Fruit fly (Drosophila melanogaster) whole organism, wandering third instar larva: ENCODE results near the gene Myt1.

Source experiments
- Abd-B ChIP-seq: fragments of >200 bp; optimal IDR thresholded peaks from 2 replicates; lab custom pipeline; 2017; ENCODE audit warnings: missing biosample characterization, missing genetic modification characterization
- CG32264 ChIP-seq: fragments of 200-800 bp; sonication (Bioruptor generic); optimal IDR thresholded peaks from 2 replicates; lab custom pipeline; 2016; ENCODE audit warnings: missing biosample characterization, missing genetic modification characterization
- CG9705 ChIP-seq: fragments of 200-800 bp; sonication (Bioruptor generic); optimal IDR thresholded peaks from 2 replicates; lab custom pipeline; 2018; ENCODE audit warnings: missing biosample characterization, mild to moderate bottlenecking, missing genetic modification characterization
- CrebA ChIP-seq: fragments of 200-800 bp; sonication (Bioruptor generic); optimal IDR thresholded peaks from 2 replicates; lab custom pipeline; 2016; ENCODE audit warnings: missing biosample characterization, mild to moderate bottlenecking, missing genetic modification characterization, borderline replicate concordance
- Dfd ChIP-seq: fragments of >200 bp; optimal IDR thresholded peaks from 2 replicates; lab custom pipeline; 2017; ENCODE audit warnings: missing biosample characterization, missing genetic modification characterization
- HLH106 ChIP-seq: fragments of 200-800 bp; optimal IDR thresholded peaks from 3 replicates; lab custom pipeline; 2019; ENCODE audit warnings: missing biosample characterization, mild to moderate bottlenecking, missing genetic modification characterization, moderate library complexity
- Hnf4 ChIP-seq: fragments of 200-800 bp; sonication (Bioruptor generic); optimal IDR thresholded peaks from 2 replicates; lab custom pipeline; 2016; ENCODE audit warnings: missing biosample characterization, mild to moderate bottlenecking, missing genetic modification characterization
- Hr83 ChIP-seq: fragments of 200-300 bp; sonication (Bioruptor generic); optimal IDR thresholded peaks from 2 replicates; lab custom pipeline; 2016; ENCODE audit warnings: missing biosample characterization, mild to moderate bottlenecking, missing genetic modification characterization, moderate library complexity; ENCODE audit not compliant: poor library complexity, severe bottlenecking
- Jra ChIP-seq: sonication (Bioruptor generic); optimal IDR thresholded peaks from 2 replicates; lab custom pipeline; 2016; ENCODE audit warnings: missing biosample characterization, missing genetic modification characterization
- Mio ChIP-seq: sonication (Bioruptor generic); optimal IDR thresholded peaks from 2 replicates; lab custom pipeline; 2016; ENCODE audit warnings: missing biosample characterization, missing genetic modification characterization
- Myc ChIP-seq: fragments of >200 bp; optimal IDR thresholded peaks from 2 replicates; lab custom pipeline; 2017
- N ChIP-seq: fragments of >200 bp; optimal IDR thresholded peaks from 2 replicates; lab custom pipeline; 2018; ENCODE audit warnings: missing biosample characterization, missing external identifiers, missing genetic modification characterization
- OdsH ChIP-seq: fragments of 200-800 bp; sonication (Bioruptor generic); optimal IDR thresholded peaks from 2 replicates; lab custom pipeline; 2016; ENCODE audit warnings: missing biosample characterization, mild to moderate bottlenecking, missing genetic modification characterization
- Sp1 ChIP-seq: fragments of 200-800 bp; sonication (Bioruptor generic); optimal IDR thresholded peaks from 3 replicates; lab custom pipeline; 2019; ENCODE audit warnings: missing biosample characterization, mild to moderate bottlenecking, missing genetic modification characterization, moderate library complexity
- Vsx2 ChIP-seq: fragments of 200-300, 225-300 bp; sonication (Bioruptor generic); optimal IDR thresholded peaks from 2 replicates; lab custom pipeline; 2018; ENCODE audit warnings: missing biosample characterization, missing genetic modification characterization; ENCODE audit not compliant: partially characterized antibody
- brk ChIP-seq: fragments of 200-800 bp; sonication (Bioruptor generic); optimal IDR thresholded peaks from 2 replicates; lab custom pipeline; 2016; ENCODE audit warnings: missing biosample characterization, mild to moderate bottlenecking, missing genetic modification characterization
- dl ChIP-seq, 2 experiments: fragments of 175-275, 200-275 bp in 1 of 2; fragments of 200-275 bp in 1 of 2; sonication (Bioruptor generic); optimal IDR thresholded peaks; lab custom pipeline; 2018; ENCODE audit warnings: mild to moderate bottlenecking in 2 of 2, missing biosample characterization in 2 of 2, missing genetic modification characterization in 2 of 2, moderate library complexity in 2 of 2; ENCODE audit not compliant: partially characterized antibody in 2 of 2, insufficient read depth in 1 of 2
- dmrt93B ChIP-seq: fragments of 200-800 bp; sonication (Bioruptor generic); optimal IDR thresholded peaks from 2 replicates; lab custom pipeline; 2018; ENCODE audit warnings: missing biosample characterization, mild to moderate bottlenecking, missing genetic modification characterization
- dsf ChIP-seq: sonication (Bioruptor generic); optimal IDR thresholded peaks from 2 replicates; lab custom pipeline; 2016; ENCODE audit warnings: missing biosample characterization, missing genetic modification characterization, borderline replicate concordance
- ey ChIP-seq: fragments of 200-800 bp; sonication (Bioruptor generic); optimal IDR thresholded peaks from 2 replicates; lab custom pipeline; 2016; ENCODE audit warnings: missing biosample characterization, missing genetic modification characterization
- foxo ChIP-seq, 2 experiments: fragments of 200-800 bp; sonication (Bioruptor generic); optimal IDR thresholded peaks; 2 replicates in 1 of 2; 3 replicates in 1 of 2; lab custom pipeline; 2016 to 2017; ENCODE audit warnings: missing biosample characterization in 2 of 2, missing genetic modification characterization in 2 of 2
- fru ChIP-seq: fragments of 200-800 bp; sonication (Bioruptor generic); optimal IDR thresholded peaks from 3 replicates; lab custom pipeline; 2016; ENCODE audit warnings: missing biosample characterization, mild to moderate bottlenecking, missing genetic modification characterization
- h ChIP-seq: fragments of 200-800 bp; sonication (Bioruptor generic); optimal IDR thresholded peaks from 3 replicates; lab custom pipeline; 2016; ENCODE audit warnings: missing biosample characterization, mild to moderate bottlenecking, missing genetic modification characterization
- jim ChIP-seq: fragments of 175-275, 200-325 bp; sonication (Bioruptor generic); optimal IDR thresholded peaks from 2 replicates; lab custom pipeline; 2016; ENCODE audit warnings: missing biosample characterization, mild to moderate bottlenecking, missing genetic modification characterization
- lola ChIP-seq: fragments of >200 bp; optimal IDR thresholded peaks from 2 replicates; lab custom pipeline; 2017; ENCODE audit warnings: missing biosample characterization, missing genetic modification characterization
- pan ChIP-seq: fragments of >200 bp; optimal IDR thresholded peaks from 2 replicates; lab custom pipeline; 2017
- psq ChIP-seq: fragments of 200-800 bp; sonication (Bioruptor generic); optimal IDR thresholded peaks from 3 replicates; lab custom pipeline; 2017; ENCODE audit warnings: missing biosample characterization, mild to moderate bottlenecking, missing genetic modification characterization, moderate library complexity
- rgr ChIP-seq: fragments of 200-800 bp; sonication (Bioruptor generic); optimal IDR thresholded peaks from 3 replicates; lab custom pipeline; 2016; ENCODE audit warnings: missing biosample characterization, mild to moderate bottlenecking, missing genetic modification characterization
- sage ChIP-seq: fragments of 200-800 bp; sonication (Bioruptor generic); optimal IDR thresholded peaks from 2 replicates; lab custom pipeline; 2016; ENCODE audit warnings: missing biosample characterization, mild to moderate bottlenecking, missing genetic modification characterization
- sv ChIP-seq: fragments of 200-800 bp; sonication (Bioruptor generic); optimal IDR thresholded peaks from 3 replicates; lab custom pipeline; 2016; ENCODE audit warnings: missing biosample characterization, missing genetic modification characterization
- tai ChIP-seq: sonication (Bioruptor generic); optimal IDR thresholded peaks from 2 replicates; lab custom pipeline; 2016; ENCODE audit warnings: missing biosample characterization, missing genetic modification characterization
- usp ChIP-seq: fragments of >200 bp; optimal IDR thresholded peaks from 2 replicates; lab custom pipeline; 2017; ENCODE audit warnings: missing biosample characterization, missing genetic modification characterization
- woc ChIP-seq: sonication (Bioruptor generic); optimal IDR thresholded peaks from 2 replicates; lab custom pipeline; 2016; ENCODE audit warnings: missing biosample characterization, mild to moderate bottlenecking, missing genetic modification characterization

The Myt1 gene

dm6 chr3L:5802063-5802531, 22.7 kb upstream of the Myt1 start:
- peak; percentile 41 for TF ChIP-seq Sp1 (GFP tag; lab: Kevin White, UChicago)
- no peak for TF ChIP-seq Jra (GFP tag; lab: Kevin White, UChicago)
- TF ChIP-seq N (GFP tag; lab: Kevin White, UChicago), result no peak
- TF ChIP-seq sv (GFP tag; lab: Kevin White, UChicago), result no peak
- TF ChIP-seq psq (GFP tag; lab: Kevin White, UChicago), result peak; percentile 16
- no peak for TF ChIP-seq jim (GFP tag; lab: Kevin White, UChicago)

dm6 chr3L:5797274-5797673, 17.9 kb upstream of the Myt1 start:
- TF ChIP-seq Hnf4 (GFP tag; lab: Kevin White, UChicago) (no peak), Myc (peak; percentile 15), Hr83 (GFP tag; lab: Kevin White, UChicago) (no peak), brk (GFP tag; lab: Kevin White, UChicago) (no peak), Sp1 (GFP tag; lab: Kevin White, UChicago) (no peak), pan (lab: Kevin White, UChicago) (no peak)
- TF ChIP-seq, all 38 proteins: peak for 1

dm6 chr3L:5796493-5796998, 17.2 kb upstream of the Myt1 start, which contains the start of gene Tektin-C:
Gene Tektin-C, minus strand, starts transcription at chr3L:5796543.
- TF ChIP-seq dsf (no peak), sage (GFP tag; lab: Kevin White, UChicago) (no peak), CG32264 (GFP tag; lab: Kevin White, UChicago) (no peak), lola (GFP tag; lab: Kevin White, UChicago) (no peak), tai (GFP tag; lab: Kevin White, UChicago) (no peak)
- TF ChIP-seq, all 38 proteins: peak for 0

dm6 chr3L:5793967-5794366, 14.6 kb upstream of the Myt1 start, which contains the start of gene Bre1:
Gene Bre1, minus strand, starts transcription at chr3L:5794192.
- no peak for TF ChIP-seq jim (GFP tag; lab: Kevin White, UChicago)
- TF ChIP-seq tai (GFP tag; lab: Kevin White, UChicago), result no peak
- no peak for TF ChIP-seq ey (GFP tag; lab: Kevin White, UChicago)
- no peak for TF ChIP-seq foxo (GFP tag; optimal IDR thresholded peaks at IDR 0.05; lab: Kevin White, UChicago)
- no peak for TF ChIP-seq OdsH (GFP tag; lab: Kevin White, UChicago)
- no peak for TF ChIP-seq CG32264 (GFP tag; lab: Kevin White, UChicago)
- TF ChIP-seq Hnf4 (GFP tag; lab: Kevin White, UChicago), result no peak
- no peak for TF ChIP-seq Mio (GFP tag; lab: Kevin White, UChicago)
- no peak for TF ChIP-seq Hr83 (GFP tag; lab: Kevin White, UChicago)
- TF ChIP-seq brk (GFP tag; lab: Kevin White, UChicago), result no peak
- no peak for TF ChIP-seq usp (GFP tag; lab: Kevin White, UChicago)
- no peak for TF ChIP-seq CrebA (GFP tag; lab: Kevin White, UChicago)
- TF ChIP-seq psq (GFP tag; lab: Kevin White, UChicago), result no peak
- TF ChIP-seq dsf, result no peak
- no peak for TF ChIP-seq Abd-B (GFP tag; lab: Kevin White, UChicago)

- no peak for TF ChIP-seq h
- no peak for TF ChIP-seq dmrt93B
- peak; percentile 6 for TF ChIP-seq sv (GFP tag; lab: Kevin White, UChicago)
- TF ChIP-seq jim (GFP tag; lab: Kevin White, UChicago), result no peak
- TF ChIP-seq rgr (GFP tag; lab: Kevin White, UChicago), result no peak
- TF ChIP-seq Dfd, result no peak
- no peak for TF ChIP-seq dl (GFP tag; optimal IDR thresholded peaks at IDR 0.05; lab: Kevin White, UChicago; ENCODE audit: insufficient read depth in 1 of 2, partially characterized antibody in 2 of 2)
- TF ChIP-seq woc (GFP tag; lab: Kevin White, UChicago), result no peak
- no peak for TF ChIP-seq Vsx2
- TF ChIP-seq Hnf4 (GFP tag; lab: Kevin White, UChicago), result no peak
- TF ChIP-seq HLH106, result peak; percentile 27
- peak; percentile 31 for TF ChIP-seq Hr83 (GFP tag; lab: Kevin White, UChicago)
- peak; percentile 32 for TF ChIP-seq OdsH (GFP tag; lab: Kevin White, UChicago)
- TF ChIP-seq tai (GFP tag; lab: Kevin White, UChicago), result no peak
- peak; percentile 23 for TF ChIP-seq CG9705 (GFP tag; lab: Kevin White, UChicago)
- no peak for TF ChIP-seq psq (GFP tag; lab: Kevin White, UChicago)
- TF ChIP-seq ey (GFP tag; lab: Kevin White, UChicago), result peak; percentile 42
- TF ChIP-seq foxo (GFP tag; optimal IDR thresholded peaks at IDR 0.05; lab: Kevin White, UChicago), result peak in 1 of 2 experiments; percentile 6
- peak; percentile 41 for TF ChIP-seq sage (GFP tag; lab: Kevin White, UChicago)
- peak; percentile 30 for TF ChIP-seq fru (GFP tag; lab: Kevin White, UChicago)
- peak; percentile 6 for TF ChIP-seq dsf
- TF ChIP-seq CG32264 (GFP tag; lab: Kevin White, UChicago), result peak; percentile 40
Observed at dm6 chr3L:5789663-5790062, 10.3 kb upstream of the Myt1 start.
